Worm (Caenorhabditis elegans) whole organism, L4 larva: ENCODE results near the gene prp-9.

ENCODE experiments used
- F49E8.2 ChIP-seq: sonication (generic microtip); optimal IDR thresholded peaks from 2 replicates; lab custom pipeline; 2016; ENCODE audit warnings: missing compliant biosample characterization, mild to moderate bottlenecking, missing genetic modification characterization, borderline replicate concordance
- R02D3.7 ChIP-seq: fragments of 150-350 bp; sonication (generic microtip); optimal IDR thresholded peaks from 3 replicates; lab custom pipeline; 2014; ENCODE audit warnings: missing biosample characterization, missing genetic modification characterization
- aly-2 ChIP-seq: sonication (generic microtip); optimal IDR thresholded peaks from 2 replicates; lab custom pipeline; 2018; ENCODE audit warnings: missing biosample characterization, missing genetic modification characterization
- ama-1 ChIP-seq: fragments of 150-350 bp; optimal IDR thresholded peaks from 2 replicates; lab custom pipeline; 2014; ENCODE audit warnings: inconsistent platforms, mixed read lengths
- daf-19 ChIP-seq: fragments of 200-800 bp; sonication (Bioruptor generic); conservative IDR thresholded peaks from 2 replicates; pipeline ENCODE4 v1.3.6; 2022; ENCODE audit warnings: missing genetic modification characterization, missing compliant biosample characterization
- dpl-1 ChIP-seq: fragments of 150-350 bp; optimal IDR thresholded peaks from 2 replicates; lab custom pipeline; 2014; ENCODE audit warnings: missing biosample characterization, missing genetic modification reagents, missing genetic modification characterization
- gei-8 ChIP-seq: fragments of 200-800 bp; sonication (Bioruptor generic); optimal IDR thresholded peaks from 2 replicates; lab custom pipeline; 2018; ENCODE audit warnings: mild to moderate bottlenecking, missing genetic modification characterization, missing compliant biosample characterization
- jun-1 ChIP-seq: fragments of 150-350 bp; optimal IDR thresholded peaks from 2 replicates; lab custom pipeline; 2014; ENCODE audit warnings: missing biosample characterization, missing genetic modification reagents, missing genetic modification characterization
- lin-13 ChIP-seq: fragments of 150-350 bp; optimal IDR thresholded peaks from 2 replicates; lab custom pipeline; 2014; ENCODE audit warnings: missing biosample characterization, missing genetic modification reagents, missing genetic modification characterization
- mdl-1 ChIP-seq, 2 experiments: fragments of 150-350 bp in 1 of 2; sonication (generic microtip) in 1 of 2; optimal IDR thresholded peaks; 2 replicates each; lab custom pipeline; 2014 to 2017; ENCODE audit warnings: missing biosample characterization in 2 of 2, missing genetic modification characterization in 2 of 2
- nhr-76 ChIP-seq: fragments of 150-350 bp; optimal IDR thresholded peaks from 2 replicates; lab custom pipeline; 2014; ENCODE audit warnings: missing biosample characterization, missing genetic modification characterization
- pha-4 ChIP-seq, 2 experiments: fragments of 150-350 bp in 1 of 2; fragments of 200-800 bp in 1 of 2; sonication (Bioruptor generic) in 1 of 2; IDR thresholded peaks in 1 of 2; optimal IDR thresholded peaks in 1 of 2; 2 replicates each; pipeline versions ENCODE4 v1.3.6 to Lab custom; 2014 to 2022; ENCODE audit warnings: missing genetic modification characterization in 2 of 2, missing genetic modification reagents in 2 of 2, missing biosample characterization in 1 of 2, missing compliant biosample characterization in 1 of 2
- snpc-4 ChIP-seq: fragments of 150-350 bp; optimal IDR thresholded peaks from 2 replicates; lab custom pipeline; 2014; ENCODE audit warnings: missing biosample characterization, missing genetic modification characterization
- unc-62 ChIP-seq, 3 experiments: fragments of 150-350 bp in 1 of 3; sonication (generic microtip); optimal IDR thresholded peaks in 2 of 3; peaks in 1 of 3; 1 replicate in 1 of 3; 2 replicates in 2 of 3; lab custom pipeline; 2014 to 2017; ENCODE audit warnings: missing biosample characterization in 3 of 3, missing genetic modification characterization in 3 of 3, missing genetic modification reagents in 3 of 3, missing genotype in 1 of 3

- TF ChIP-seq unc-62 (GFP tag; optimal IDR thresholded peaks at IDR 0.05 in 1 of 2; lab: Kevin White, UChicago) (no peak), unc-62 (tag; optimal IDR thresholded peaks at IDR 0.05; lab: Kevin White, UChicago) (no peak), ama-1 (no peak), pha-4 (GFP tag; IDR thresholded peaks at IDR 0.05; lab: Robert Waterston, UW) (0 out of 2 replicates have a peak, but pooled peaks have one; percentile 42), pha-4 (tag; optimal IDR thresholded peaks at IDR 0.05; lab: Kevin White, UChicago) (no peak), R02D3.7 (no peak), mdl-1 (tag; optimal IDR thresholded peaks at IDR 0.05; lab: Kevin White, UChicago) (no peak), dpl-1 (GFP tag; lab: Kevin White, UChicago) (no peak), F49E8.2 (tag; lab: Kevin White, UChicago) (no peak), gei-8 (no peak), snpc-4 (tag; lab: Kevin White, UChicago) (no peak), lin-13 (peak; percentile 41), aly-2 (tag; lab: Kevin White, UChicago) (no peak), nhr-76 (no peak), daf-19 (GFP tag; lab: Robert Waterston, UW) (no peak), jun-1 (tag; lab: Kevin White, UChicago) (no peak)
These were observed 40.6 kb downstream of the prp-9 start for ce11 chrII:8484546-8484945.
